Fruit fly (Drosophila melanogaster): ENCODE measurements around the gene CIAPIN1.

- TF ChIP-seq CG8478 (optimal IDR thresholded peaks at IDR 0.05) (no peak), CTCF (optimal IDR thresholded peaks at IDR 0.05) (peak; percentile 83 to 84)
Measured at dm6 chr2L:15060580-15061005, 21.9 kb upstream of the CIAPIN1 start, which contains the start of gene TfIIS.
